Worm (Caenorhabditis elegans): ENCODE measurements around the gene ZK1320.9.

ce11 chrII:9735785-9736184 lies 49.3 kb upstream of the ZK1320.9 start:
- TF ChIP-seq ama-1 (optimal IDR thresholded peaks at IDR 0.05): no peak
- TF ChIP-seq nhr-25 (tag; optimal IDR thresholded peaks at IDR 0.05): no peak
- TF ChIP-seq lsy-2 (tag; optimal IDR thresholded peaks at IDR 0.05): no peak
- no peak for TF ChIP-seq mab-5 (tag; optimal IDR thresholded peaks at IDR 0.05)
- no peak for TF ChIP-seq zag-1 (tag; optimal IDR thresholded peaks at IDR 0.05)
- TF ChIP-seq lin-39 (tag; optimal IDR thresholded peaks at IDR 0.05): no peak
- TF ChIP-seq unc-62 (GFP tag; optimal IDR thresholded peaks at IDR 0.05): no peak
- TF ChIP-seq nhr-11 (tag; optimal IDR thresholded peaks at IDR 0.05): no peak
- TF ChIP-seq elt-3 (tag; optimal IDR thresholded peaks at IDR 0.05): no peak

Data from whole organism, L2 larva.